Worm (Caenorhabditis elegans) whole organism, early embryonic: ENCODE data around the gene T06E6.10.

Source experiments
- ama-1 ChIP-seq: fragments of 150-350 bp; optimal IDR thresholded peaks from 2 replicates; lab custom pipeline; 2014
- scrt-1 ChIP-seq: fragments of 200-800 bp; sonication (Bioruptor generic); IDR thresholded peaks from 2 replicates; pipeline ENCODE4 v1.3.6; 2022; ENCODE audit warnings: missing genetic modification characterization, missing compliant biosample characterization
- sea-1 ChIP-seq: fragments of 200-800 bp; sonication (Bioruptor generic); conservative IDR thresholded peaks from 2 replicates; pipeline ENCODE4 v1.3.6; 2022; ENCODE audit warnings: missing genetic modification characterization, missing compliant biosample characterization

- no peak for TF ChIP-seq sea-1 (GFP tag; lab: Robert Waterston, UW)
- TF ChIP-seq ama-1 (lab: Kevin White, UChicago), result no peak
- no peak for TF ChIP-seq scrt-1 (GFP tag; lab: Robert Waterston, UW)
These were observed 7.6 kb downstream of the T06E6.10 start, which contains the start of gene Y36E3A.2 for ce11 chrV:15425368-15426091.
